Worm (Caenorhabditis elegans) whole organism, L2 larva: Measurements from ENCODE around the gene K06B4.4.

Experiments
- aly-2 ChIP-seq: fragments of 150-350 bp; optimal IDR thresholded peaks from 2 replicates; lab custom pipeline; 2014; ENCODE audit warnings: missing biosample characterization, missing genetic modification characterization
- ama-1 ChIP-seq: fragments of 150-350 bp; optimal IDR thresholded peaks from 2 replicates; lab custom pipeline; 2018; ENCODE audit warnings: inconsistent platforms
- egl-27 ChIP-seq: sonication (generic microtip); optimal IDR thresholded peaks from 3 replicates; lab custom pipeline; 2017; ENCODE audit warnings: missing biosample characterization, missing genetic modification reagents, missing genetic modification characterization
- nhr-23 ChIP-seq: fragments of 150-350 bp; optimal IDR thresholded peaks from 2 replicates; lab custom pipeline; 2014; ENCODE audit warnings: missing biosample characterization, missing genetic modification reagents, missing genetic modification characterization
- unc-55 ChIP-seq: fragments of 150-350 bp; sonication (generic microtip); optimal IDR thresholded peaks from 3 replicates; lab custom pipeline; 2014; ENCODE audit warnings: missing biosample characterization, missing genetic modification reagents, missing genetic modification characterization
- unc-62 ChIP-seq: fragments of 150-350 bp; optimal IDR thresholded peaks from 2 replicates; lab custom pipeline; 2014; ENCODE audit warnings: missing biosample characterization, missing genetic modification reagents, missing genetic modification characterization

ce11 chrV:15689952-15690351 is 21.0 kb downstream of the K06B4.4 start, which contains the start of gene nhr-268:
- no peak for TF ChIP-seq aly-2 (tag; lab: Kevin White, UChicago)
- TF ChIP-seq ama-1 (lab: Kevin White, UChicago): no peak
- TF ChIP-seq unc-55: no peak
- no peak for TF ChIP-seq nhr-23 (tag; lab: Kevin White, UChicago)
- TF ChIP-seq egl-27: no peak
- TF ChIP-seq unc-62: no peak
